Worm (Caenorhabditis elegans) whole organism, young adult: ENCODE data around the gene fbxb-45.
"Not testable (repeated sequence)": the region's sequence is repeated elsewhere in the genome, so short reads cannot be mapped to it uniquely, and the experiment has no call there.

Experiments used
- B0035.1 ChIP-seq: sonication (generic microtip); optimal IDR thresholded peaks from 2 replicates; lab custom pipeline; 2016; ENCODE audit warnings: missing genetic modification characterization, mild to moderate bottlenecking, missing compliant biosample characterization, missing genotype, missing genetic modification reagents
- B0261.1 ChIP-seq: sonication (generic microtip); optimal IDR thresholded peaks from 2 replicates; lab custom pipeline; 2016; ENCODE audit warnings: mild to moderate bottlenecking, missing genetic modification characterization, moderate library complexity, missing compliant biosample characterization
- C17E4.6 ChIP-seq: fragments of 200-800 bp; sonication (Bioruptor generic); IDR thresholded peaks from 2 replicates; pipeline ENCODE4 v1.3.6; 2022; ENCODE audit warnings: missing genetic modification reagents, missing genetic modification characterization, missing compliant biosample characterization
- D2030.7 ChIP-seq: fragments of 200-800 bp; sonication (Bioruptor generic); IDR thresholded peaks from 2 replicates; pipeline ENCODE4 v1.3.6; 2022; ENCODE audit warnings: missing genetic modification reagents, missing genetic modification characterization, missing compliant biosample characterization
- F22D6.2 ChIP-seq: sonication (generic microtip); optimal IDR thresholded peaks from 2 replicates; lab custom pipeline; 2016; ENCODE audit warnings: mild to moderate bottlenecking, missing genetic modification characterization, missing compliant biosample characterization
- F23B12.7 ChIP-seq: sonication (generic microtip); optimal IDR thresholded peaks from 2 replicates; lab custom pipeline; 2017; ENCODE audit warnings: missing genetic modification characterization, mild to moderate bottlenecking, missing compliant biosample characterization, antibody characterized with exemption, moderate library complexity; ENCODE audit not compliant: insufficient read depth
- F33H1.4 ChIP-seq: fragments of 200-800 bp; sonication (Bioruptor generic); IDR thresholded peaks from 2 replicates; pipeline ENCODE4 v1.3.6; 2022; ENCODE audit warnings: missing genetic modification reagents, missing genetic modification characterization, missing compliant biosample characterization
- F39B2.1 ChIP-seq: fragments of 200-800 bp; sonication (Bioruptor generic); IDR thresholded peaks from 2 replicates; pipeline ENCODE4 v1.3.6; 2022; ENCODE audit warnings: missing genetic modification reagents, missing genetic modification characterization, missing compliant biosample characterization
- F52B5.7 ChIP-seq: sonication (generic microtip); optimal IDR thresholded peaks from 2 replicates; lab custom pipeline; 2016; ENCODE audit warnings: mild to moderate bottlenecking, missing genetic modification characterization, missing compliant biosample characterization
- F57A8.1 ChIP-seq: fragments of 200-800 bp; sonication (Bioruptor generic); optimal IDR thresholded peaks from 2 replicates; lab custom pipeline; 2018; ENCODE audit warnings: mild to moderate bottlenecking, missing genetic modification characterization, moderate library complexity, missing compliant biosample characterization
- K11D2.4 ChIP-seq: fragments of 200-800 bp; sonication (Bioruptor generic); IDR thresholded peaks from 2 replicates; pipeline ENCODE4 v1.3.6; 2022; ENCODE audit warnings: missing genetic modification reagents, missing genetic modification characterization, missing compliant biosample characterization
- K12H6.12 ChIP-seq: fragments of 200-800 bp; sonication (Bioruptor generic); optimal IDR thresholded peaks from 2 replicates; lab custom pipeline; 2018; ENCODE audit warnings: mild to moderate bottlenecking, missing genetic modification characterization, missing compliant biosample characterization
- T07F8.4 ChIP-seq: sonication (generic microtip); optimal IDR thresholded peaks from 2 replicates; lab custom pipeline; 2016; ENCODE audit warnings: mild to moderate bottlenecking, missing genetic modification characterization, moderate library complexity, missing compliant biosample characterization
- Y67H2A.10 ChIP-seq: fragments of 200-800 bp; sonication (Bioruptor generic); conservative IDR thresholded peaks from 2 replicates; pipeline ENCODE4 v1.3.6; 2022; ENCODE audit warnings: missing genetic modification reagents, missing genetic modification characterization, missing compliant biosample characterization
- attf-5 ChIP-seq: fragments of 200-800 bp; sonication (Bioruptor generic); optimal IDR thresholded peaks from 2 replicates; lab custom pipeline; 2018; ENCODE audit warnings: mild to moderate bottlenecking, missing genetic modification characterization, missing compliant biosample characterization
- cebp-1 ChIP-seq, 2 experiments: fragments of 200-800 bp in 1 of 2; sonication (Bioruptor generic) in 1 of 2; sonication (generic microtip) in 1 of 2; IDR thresholded peaks in 1 of 2; optimal IDR thresholded peaks in 1 of 2; 2 replicates each; pipeline versions ENCODE4 v1.3.6 to Lab custom; 2017 to 2022; ENCODE audit warnings: missing compliant biosample characterization in 2 of 2, missing genetic modification characterization in 2 of 2, mild to moderate bottlenecking in 1 of 2, missing genetic modification reagents in 1 of 2, moderate library complexity in 1 of 2
- cebp-2 ChIP-seq: fragments of 200-800 bp; sonication (Bioruptor generic); IDR thresholded peaks from 2 replicates; pipeline ENCODE4 v1.3.6; 2022; ENCODE audit warnings: missing genetic modification characterization, missing compliant biosample characterization
- ceh-100 ChIP-seq: fragments of 200-800 bp; sonication (Bioruptor generic); IDR thresholded peaks from 2 replicates; pipeline ENCODE4 v1.3.6; 2022; ENCODE audit warnings: missing genetic modification reagents, missing genetic modification characterization, missing compliant biosample characterization
- ceh-27 ChIP-seq: fragments of 200-800 bp; sonication (Bioruptor generic); optimal IDR thresholded peaks from 2 replicates; lab custom pipeline; 2018; ENCODE audit warnings: mild to moderate bottlenecking, missing genetic modification characterization, moderate library complexity, missing compliant biosample characterization
- ceh-79 ChIP-seq: sonication (generic microtip); optimal IDR thresholded peaks from 2 replicates; lab custom pipeline; 2017; ENCODE audit warnings: mild to moderate bottlenecking, missing genetic modification characterization, missing compliant biosample characterization
- die-1 ChIP-seq: sonication (generic microtip); optimal IDR thresholded peaks from 2 replicates; lab custom pipeline; 2016; ENCODE audit warnings: missing genotype, mild to moderate bottlenecking, missing genetic modification characterization, missing compliant biosample characterization
- dpff-1 ChIP-seq: sonication (generic microtip); optimal IDR thresholded peaks from 2 replicates; lab custom pipeline; 2017; ENCODE audit warnings: mild to moderate bottlenecking, missing genetic modification characterization, missing compliant biosample characterization
- efl-1 ChIP-seq: fragments of 150-350 bp; optimal IDR thresholded peaks from 2 replicates; lab custom pipeline; 2014; ENCODE audit warnings: missing biosample characterization, missing genetic modification reagents, missing genetic modification characterization
- egl-18 ChIP-seq: fragments of 200-800 bp; sonication (Bioruptor generic); IDR thresholded peaks from 2 replicates; pipeline ENCODE4 v1.3.6; 2022; ENCODE audit warnings: missing genetic modification reagents, missing genetic modification characterization, missing compliant biosample characterization
- egl-44 ChIP-seq: fragments of 200-800 bp; sonication (Bioruptor generic); IDR thresholded peaks from 2 replicates; pipeline ENCODE4 v1.3.6; 2022; ENCODE audit warnings: missing genetic modification reagents, missing genetic modification characterization, missing compliant biosample characterization
- gei-17 ChIP-seq: fragments of 200-800 bp; sonication (Bioruptor generic); optimal IDR thresholded peaks from 2 replicates; lab custom pipeline; 2018; ENCODE audit warnings: mild to moderate bottlenecking, missing genetic modification characterization, missing compliant biosample characterization
- him-1 ChIP-seq: sonication (generic microtip); optimal IDR thresholded peaks from 2 replicates; lab custom pipeline; 2016; ENCODE audit warnings: missing genotype, missing genetic modification reagents, missing genetic modification characterization, missing compliant biosample characterization
- hmg-1.2 ChIP-seq: fragments of 200-800 bp; sonication (Bioruptor generic); IDR thresholded peaks from 2 replicates; pipeline ENCODE4 v1.3.6; 2022; ENCODE audit warnings: missing genetic modification reagents, missing genetic modification characterization, missing compliant biosample characterization
- let-526 ChIP-seq: fragments of 200-800 bp; sonication (Bioruptor generic); IDR thresholded peaks from 2 replicates; pipeline ENCODE4 v1.3.6; 2022; ENCODE audit warnings: missing genetic modification reagents, missing genetic modification characterization, missing compliant biosample characterization
- lin-26 ChIP-seq: fragments of 200-800 bp; sonication (Bioruptor generic); IDR thresholded peaks from 2 replicates; pipeline ENCODE4 v1.3.6; 2022; ENCODE audit warnings: missing genetic modification reagents, missing genetic modification characterization, missing compliant biosample characterization
- lin-35 ChIP-seq, 3 experiments: fragments of 150-350 bp in 2 of 3; sonication (generic microtip) in 1 of 3; optimal IDR thresholded peaks; 2 replicates each; lab custom pipeline; 2014 to 2018; ENCODE audit warnings: missing biosample characterization in 3 of 3, missing genetic modification characterization in 3 of 3, missing genetic modification reagents in 3 of 3
- madf-8 ChIP-seq: fragments of 200-800 bp; sonication (Bioruptor generic); conservative IDR thresholded peaks from 2 replicates; pipeline ENCODE4 v1.3.6; 2022; ENCODE audit warnings: missing genetic modification reagents, missing genetic modification characterization, missing compliant biosample characterization
- mcd-1 ChIP-seq: fragments of 200-800 bp; sonication (Bioruptor generic); IDR thresholded peaks from 2 replicates; pipeline ENCODE4 v1.3.6; 2022; ENCODE audit warnings: missing genetic modification reagents, missing genetic modification characterization, missing compliant biosample characterization
- nfya-1 ChIP-seq: sonication (generic microtip); optimal IDR thresholded peaks from 2 replicates; lab custom pipeline; 2017; ENCODE audit warnings: antibody characterized with exemption, missing compliant biosample characterization, missing genetic modification characterization, borderline replicate concordance; ENCODE audit not compliant: insufficient read depth
- nfyb-1 ChIP-seq: fragments of 200-800 bp; sonication (Bioruptor generic); IDR thresholded peaks from 2 replicates; pipeline ENCODE4 v1.3.6; 2022; ENCODE audit warnings: missing genetic modification reagents, missing genetic modification characterization, missing compliant biosample characterization
- rcor-1 ChIP-seq: fragments of 200-800 bp; sonication (Bioruptor generic); IDR thresholded peaks from 2 replicates; pipeline ENCODE4 v1.3.6; 2022; ENCODE audit warnings: missing genetic modification reagents, missing genetic modification characterization, missing compliant biosample characterization
- repo-1 ChIP-seq: sonication (generic microtip); optimal IDR thresholded peaks from 2 replicates; lab custom pipeline; 2017; ENCODE audit warnings: mild to moderate bottlenecking, missing genetic modification characterization, missing compliant biosample characterization
- ztf-22 ChIP-seq: fragments of 200-800 bp; sonication (Bioruptor generic); optimal IDR thresholded peaks from 2 replicates; lab custom pipeline; 2018; ENCODE audit warnings: mild to moderate bottlenecking, missing genetic modification characterization, moderate library complexity, missing compliant biosample characterization
- ztf-3 ChIP-seq: fragments of 200-800 bp; sonication (Bioruptor generic); optimal IDR thresholded peaks from 2 replicates; lab custom pipeline; 2018; ENCODE audit warnings: mild to moderate bottlenecking, missing genetic modification characterization, missing compliant biosample characterization

The fbxb-45 gene

ce11 chrII:1043932-1044331 lies at the start of gene fbxb-45:
TSS of gene fbxb-45 (minus strand) at chrII:1044032.
- TF ChIP-seq die-1 (tag; lab: Kevin White, UChicago); T07F8.4 (tag; lab: Kevin White, UChicago); C17E4.6: not testable (repeated sequence)

DNA sequence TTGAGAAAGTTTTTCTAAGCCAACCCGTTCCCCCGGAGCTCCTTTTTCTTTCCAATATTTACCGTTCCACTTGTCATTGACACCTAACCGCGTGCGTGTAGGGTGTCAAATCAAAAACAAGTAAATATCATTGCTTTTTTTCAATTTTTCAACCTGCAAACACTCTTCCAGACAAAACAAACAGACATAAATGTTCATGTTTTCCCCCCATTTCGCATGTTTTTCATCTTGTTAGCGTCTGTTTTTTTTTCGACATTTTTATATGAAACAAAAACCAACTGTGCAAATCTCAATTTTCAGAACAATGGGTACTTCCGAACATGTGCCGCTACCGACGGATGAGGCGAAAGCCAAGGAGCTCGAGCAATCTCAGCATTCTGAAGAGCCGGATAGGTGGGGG lies 47.9 kb upstream of the fbxb-45 start, which contains the start of gene snf-3:
Gene snf-3 (plus strand): TSS at position 301 of the 400 bp plus-strand sequence.
- TF ChIP-seq dpff-1 (tag; lab: Kevin White, UChicago) (no peak), nfyb-1 (GFP tag; lab: Robert Waterston, UW) (no peak), lin-35 (GFP tag; optimal IDR thresholded peaks at IDR 0.05; lab: Kevin White, UChicago) (no peak), K12H6.12 (tag; lab: Kevin White, UChicago) (no peak), efl-1 (GFP tag; lab: Kevin White, UChicago) (no peak), repo-1 (tag; lab: Kevin White, UChicago) (no peak), egl-44 (GFP tag; lab: Robert Waterston, UW) (no peak), ztf-22 (GFP tag; lab: Kevin White, UChicago) (no peak), F52B5.7 (tag; lab: Kevin White, UChicago) (no peak), mcd-1 (GFP tag; lab: Robert Waterston, UW) (no peak), hmg-1.2 (GFP tag; lab: Robert Waterston, UW) (no peak), D2030.7 (no peak), cebp-2 (GFP tag; lab: Robert Waterston, UW) (no peak), attf-5 (GFP tag; lab: Kevin White, UChicago) (no peak), F22D6.2 (tag; lab: Kevin White, UChicago) (no peak), gei-17 (no peak), ceh-27 (no peak), madf-8 (GFP tag; lab: Robert Waterston, UW) (no peak), egl-18 (GFP tag; lab: Robert Waterston, UW) (no peak), let-526 (GFP tag; lab: Robert Waterston, UW) (no peak)

DNA sequence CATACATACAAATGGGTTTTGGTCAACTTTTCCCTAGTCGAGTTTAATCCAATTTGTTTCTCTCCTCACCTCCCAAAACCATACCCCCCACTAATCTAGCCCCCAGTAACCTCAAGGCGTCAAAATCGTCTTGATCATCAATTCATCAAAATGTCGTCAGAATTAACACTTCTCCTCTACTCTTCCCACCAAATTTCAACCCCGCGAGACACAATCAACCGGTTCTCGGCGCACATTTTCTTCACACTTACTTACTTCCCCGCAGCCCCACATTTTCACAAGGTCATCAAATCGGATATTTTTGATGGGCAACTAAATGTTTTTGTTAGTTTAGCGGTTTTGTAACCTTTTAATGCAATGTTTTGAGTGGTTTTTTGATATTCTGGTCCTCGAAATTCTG lies 46.9 kb upstream of the fbxb-45 start:
- TF ChIP-seq Y67H2A.10 (GFP tag; lab: Robert Waterston, UW) (no peak), K11D2.4 (GFP tag; lab: Robert Waterston, UW) (no peak), nfya-1 (no peak), ceh-79 (tag; lab: Kevin White, UChicago) (no peak), lin-26 (no peak), him-1 (no peak), B0261.1 (no peak), F52B5.7 (tag; lab: Kevin White, UChicago) (no peak), F23B12.7 (tag; lab: Kevin White, UChicago) (no peak), T07F8.4 (tag; lab: Kevin White, UChicago) (no peak), F57A8.1 (GFP tag; lab: Kevin White, UChicago) (no peak), cebp-1 (GFP tag; IDR thresholded peaks at IDR 0.05; lab: Robert Waterston, UW) (no peak), cebp-1 (tag; optimal IDR thresholded peaks at IDR 0.05; lab: Kevin White, UChicago) (no peak), rcor-1 (GFP tag; lab: Robert Waterston, UW) (no peak), ztf-3 (GFP tag; lab: Kevin White, UChicago) (no peak), efl-1 (GFP tag; lab: Kevin White, UChicago) (no peak), F39B2.1 (no peak), ceh-100 (no peak), B0035.1 (no peak), F33H1.4 (GFP tag; lab: Robert Waterston, UW) (no peak)
- TF ChIP-seq, all 124 proteins: peak for 0
